Worm (Caenorhabditis elegans) whole organism, L1 larva: ENCODE data around the gene viro-2.

Experiments
- C34B4.2 ChIP-seq: sonication (generic microtip); optimal IDR thresholded peaks from 2 replicates; lab custom pipeline; 2017; ENCODE audit warnings: mild to moderate bottlenecking, missing genetic modification characterization, missing compliant biosample characterization
- aha-1 ChIP-seq: fragments of 150-350 bp; optimal IDR thresholded peaks from 2 replicates; lab custom pipeline; 2014; ENCODE audit warnings: missing biosample characterization, missing genetic modification characterization
- alr-1 ChIP-seq: fragments of 200-800 bp; sonication (Bioruptor generic); optimal IDR thresholded peaks from 2 replicates; lab custom pipeline; 2018; ENCODE audit warnings: borderline replicate concordance, mild to moderate bottlenecking, missing genetic modification characterization, missing compliant biosample characterization
- ama-1 ChIP-seq: fragments of 150-350 bp; optimal IDR thresholded peaks from 2 replicates; lab custom pipeline; 2014
- ceh-8 ChIP-seq: fragments of 200-800 bp; sonication (Bioruptor generic); optimal IDR thresholded peaks from 2 replicates; lab custom pipeline; 2018; ENCODE audit warnings: mild to moderate bottlenecking, missing genetic modification characterization, moderate library complexity, missing compliant biosample characterization
- ceh-82 ChIP-seq, 3 experiments: fragments of 150-350 bp in 1 of 3; sonication (generic microtip) in 2 of 3; optimal IDR thresholded peaks; 2 replicates each; lab custom pipeline; 2014 to 2017; ENCODE audit warnings: missing biosample characterization in 3 of 3, missing genetic modification characterization in 3 of 3
- ceh-88 ChIP-seq: fragments of 200-800 bp; sonication (Bioruptor generic); IDR thresholded peaks from 2 replicates; pipeline ENCODE4 v1.3.6; 2022; ENCODE audit warnings: missing genetic modification characterization, missing compliant biosample characterization
- ceh-90 ChIP-seq: sonication (generic microtip); optimal IDR thresholded peaks from 2 replicates; lab custom pipeline; 2016; ENCODE audit warnings: missing genetic modification characterization, missing compliant biosample characterization
- ces-1 ChIP-seq: fragments of 150-350 bp; optimal IDR thresholded peaks from 2 replicates; lab custom pipeline; 2014; ENCODE audit warnings: missing biosample characterization, missing genetic modification reagents, missing genetic modification characterization
- dsc-1 ChIP-seq: sonication (generic microtip); optimal IDR thresholded peaks from 2 replicates; lab custom pipeline; 2016; ENCODE audit warnings: mild to moderate bottlenecking, missing genetic modification characterization, missing compliant biosample characterization
- egl-13 ChIP-seq: sonication (generic microtip); optimal IDR thresholded peaks from 2 replicates; lab custom pipeline; 2016; ENCODE audit warnings: missing genotype, missing genetic modification reagents, missing genetic modification characterization, missing compliant biosample characterization
- egl-27 ChIP-seq, 2 experiments: fragments of 150-350 bp in 1 of 2; sonication (generic microtip); optimal IDR thresholded peaks; 3 replicates each; lab custom pipeline; 2017 to 2018; ENCODE audit warnings: missing biosample characterization in 2 of 2, missing genetic modification characterization in 2 of 2, missing genetic modification reagents in 2 of 2
- elt-2 ChIP-seq: sonication (generic microtip); optimal IDR thresholded peaks from 2 replicates; lab custom pipeline; 2016; ENCODE audit warnings: missing genetic modification characterization, mild to moderate bottlenecking, inconsistent platforms, missing compliant biosample characterization, missing genetic modification reagents
- fkh-10 ChIP-seq: sonication (generic microtip); optimal IDR thresholded peaks from 2 replicates; lab custom pipeline; 2017; ENCODE audit warnings: missing biosample characterization, missing genetic modification reagents, missing genetic modification characterization
- fkh-8 ChIP-seq: sonication (generic microtip); optimal IDR thresholded peaks from 2 replicates; lab custom pipeline; 2016; ENCODE audit warnings: mild to moderate bottlenecking, missing genetic modification characterization, missing compliant biosample characterization
- hlh-17 ChIP-seq: fragments of 200-800 bp; sonication (Bioruptor generic); optimal IDR thresholded peaks from 2 replicates; lab custom pipeline; 2018; ENCODE audit warnings: missing genetic modification characterization, mild to moderate bottlenecking, missing compliant biosample characterization, moderate library complexity, borderline replicate concordance
- hpl-2 ChIP-seq: fragments of 150-350 bp; optimal IDR thresholded peaks from 2 replicates; lab custom pipeline; 2014; ENCODE audit warnings: missing biosample characterization, missing genetic modification reagents, missing genetic modification characterization
- jun-1 ChIP-seq: fragments of 150-350 bp; optimal IDR thresholded peaks from 2 replicates; lab custom pipeline; 2014; ENCODE audit warnings: missing biosample characterization, missing genetic modification reagents, missing genetic modification characterization
- lin-35 ChIP-seq, 2 experiments: fragments of 150-350 bp; optimal IDR thresholded peaks; 2 replicates each; lab custom pipeline; 2014; ENCODE audit warnings: missing biosample characterization in 2 of 2, missing genetic modification characterization in 2 of 2, missing genetic modification reagents in 2 of 2
- lin-39 ChIP-seq: fragments of 150-350 bp; optimal IDR thresholded peaks from 2 replicates; lab custom pipeline; 2014; ENCODE audit warnings: missing biosample characterization, missing genetic modification reagents, missing genetic modification characterization
- mab-9 ChIP-seq: fragments of 200-800 bp; sonication (Bioruptor generic); IDR thresholded peaks from 2 replicates; pipeline ENCODE4 v1.3.6; 2022; ENCODE audit warnings: missing genetic modification reagents, missing genetic modification characterization, missing compliant biosample characterization
- mef-2 ChIP-seq: fragments of 150-350 bp; optimal IDR thresholded peaks from 2 replicates; lab custom pipeline; 2014; ENCODE audit warnings: missing biosample characterization, missing genetic modification characterization
- nhr-47 ChIP-seq: sonication (generic microtip); optimal IDR thresholded peaks from 2 replicates; lab custom pipeline; 2016; ENCODE audit warnings: mild to moderate bottlenecking, missing genetic modification characterization, moderate library complexity, missing compliant biosample characterization
- nhr-76 ChIP-seq: sonication (generic microtip); optimal IDR thresholded peaks from 2 replicates; lab custom pipeline; 2017; ENCODE audit warnings: missing biosample characterization, missing genetic modification characterization
- nhr-77 ChIP-seq: fragments of 150-350 bp; optimal IDR thresholded peaks from 2 replicates; lab custom pipeline; 2014; ENCODE audit warnings: missing biosample characterization, missing genetic modification characterization
- nhr-85 ChIP-seq: sonication (generic microtip); peaks from one replicate; lab custom pipeline; 2016; ENCODE audit warnings: missing genetic modification characterization, inconsistent platforms, missing compliant biosample characterization
- pag-3 ChIP-seq: sonication (generic microtip); optimal IDR thresholded peaks from 2 replicates; lab custom pipeline; 2017; ENCODE audit warnings: missing genetic modification characterization, mild to moderate bottlenecking, missing compliant biosample characterization, antibody characterized with exemption, borderline replicate concordance; ENCODE audit not compliant: insufficient read depth
- pax-3 ChIP-seq: fragments of 200-800 bp; sonication (Bioruptor generic); optimal IDR thresholded peaks from 2 replicates; lab custom pipeline; 2018; ENCODE audit warnings: mild to moderate bottlenecking, missing genetic modification characterization, moderate library complexity, missing compliant biosample characterization
- rnt-1 ChIP-seq: sonication (generic microtip); optimal IDR thresholded peaks from 2 replicates; lab custom pipeline; 2016; ENCODE audit warnings: mild to moderate bottlenecking, missing genetic modification characterization, moderate library complexity, missing compliant biosample characterization
- snpc-4 ChIP-seq: fragments of 150-350 bp; optimal IDR thresholded peaks from 2 replicates; lab custom pipeline; 2014; ENCODE audit warnings: missing biosample characterization, missing genetic modification characterization
- snu-23 ChIP-seq: sonication (generic microtip); optimal IDR thresholded peaks from 2 replicates; lab custom pipeline; 2016; ENCODE audit warnings: missing genetic modification characterization, missing compliant biosample characterization
- sptf-1 ChIP-seq: fragments of 150-350 bp; optimal IDR thresholded peaks from 2 replicates; lab custom pipeline; 2014; ENCODE audit warnings: missing biosample characterization, missing genetic modification characterization
- sup-37 ChIP-seq: fragments of 200-800 bp; sonication (Bioruptor generic); optimal IDR thresholded peaks from 2 replicates; lab custom pipeline; 2018; ENCODE audit warnings: mild to moderate bottlenecking, missing genetic modification characterization, missing compliant biosample characterization
- tlp-1 ChIP-seq: fragments of 150-350 bp; optimal IDR thresholded peaks from 2 replicates; lab custom pipeline; 2014; ENCODE audit warnings: missing biosample characterization, missing genetic modification characterization
- unc-130 ChIP-seq: fragments of 150-350 bp; optimal IDR thresholded peaks from 2 replicates; lab custom pipeline; 2017; ENCODE audit warnings: missing biosample characterization, missing genetic modification characterization, inconsistent platforms
- unc-30 ChIP-seq: sonication (generic microtip); optimal IDR thresholded peaks from 2 replicates; lab custom pipeline; 2017; ENCODE audit warnings: missing biosample characterization, missing genetic modification characterization
- unc-62 ChIP-seq: fragments of 150-350 bp; optimal IDR thresholded peaks from 2 replicates; lab custom pipeline; 2014; ENCODE audit warnings: missing biosample characterization, missing genetic modification reagents, missing genetic modification characterization
- unc-86 ChIP-seq: sonication (generic microtip); optimal IDR thresholded peaks from 2 replicates; lab custom pipeline; 2016; ENCODE audit warnings: missing genetic modification characterization, missing compliant biosample characterization
- vab-15 ChIP-seq: sonication (generic microtip); optimal IDR thresholded peaks from 2 replicates; lab custom pipeline; 2017; ENCODE audit warnings: missing genotype, mild to moderate bottlenecking, missing genetic modification characterization, missing compliant biosample characterization
- ztf-11 ChIP-seq, 2 experiments: sonication (generic microtip); optimal IDR thresholded peaks; 2 replicates each; lab custom pipeline; 2016 to 2017; ENCODE audit warnings: missing genetic modification characterization in 2 of 2, missing biosample characterization in 1 of 2, missing compliant biosample characterization in 1 of 2

viro-2 gene

DNA sequence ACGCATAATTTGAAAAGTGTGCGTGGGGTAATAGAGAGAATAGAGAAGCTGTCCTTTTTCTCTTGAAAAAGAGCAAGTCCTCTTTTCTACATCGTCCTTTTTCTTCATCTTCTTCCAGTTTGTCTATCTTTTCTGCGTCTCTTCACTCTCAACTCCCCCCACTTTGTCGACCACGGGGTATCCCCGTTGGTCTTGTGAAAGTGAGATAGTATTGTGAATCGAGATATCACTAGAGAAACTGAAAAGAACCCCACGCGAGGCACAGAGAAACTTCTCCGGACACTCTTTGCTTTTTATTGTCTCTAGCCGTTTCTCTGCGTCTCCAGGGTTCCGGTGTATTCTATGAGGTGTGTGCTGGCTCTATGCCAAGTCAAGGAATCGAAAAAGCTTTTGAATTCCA, 26.9 kb downstream of the viro-2 start (continued):
- peak; percentile 34 for TF ChIP-seq aha-1 (tag; lab: Kevin White, UChicago)
- TF ChIP-seq nhr-85 (tag; lab: Kevin White, UChicago) = peak; percentile 97
- TF ChIP-seq unc-62 (GFP tag; lab: Kevin White, UChicago) = no peak
- TF ChIP-seq C34B4.2 (tag; lab: Kevin White, UChicago) = no peak
- TF ChIP-seq egl-27 (tag; optimal IDR thresholded peaks at IDR 0.05; lab: Kevin White, UChicago) = peak; percentile 100
- peak; percentile 72 for TF ChIP-seq lin-39 (tag; lab: Kevin White, UChicago)
- no peak for TF ChIP-seq tlp-1 (tag; lab: Kevin White, UChicago)
- peak; percentile 90 for TF ChIP-seq rnt-1 (tag; lab: Kevin White, UChicago)
- TF ChIP-seq sptf-1 (tag; lab: Kevin White, UChicago) = no peak
- TF ChIP-seq sup-37 (GFP tag; lab: Kevin White, UChicago) = peak; percentile 41
- no peak for TF ChIP-seq mef-2 (tag; lab: Kevin White, UChicago)
- TF ChIP-seq alr-1 (tag; lab: Kevin White, UChicago) = no peak
- peak; percentile 97 for TF ChIP-seq snu-23 (GFP tag; lab: Kevin White, UChicago)
- peak in 1 of 2 experiments; percentile 43 for TF ChIP-seq ztf-11 (tag; optimal IDR thresholded peaks at IDR 0.05; lab: Kevin White, UChicago)
- TF ChIP-seq mab-9 = peak; percentile 82
- peak; percentile 80 for TF ChIP-seq elt-2 (tag; lab: Kevin White, UChicago)
- TF ChIP-seq nhr-77 (tag; lab: Kevin White, UChicago) = peak; percentile 86
- peak; percentile 82 for TF ChIP-seq egl-13 (tag; lab: Kevin White, UChicago)
- TF ChIP-seq unc-86 = peak; percentile 97
- TF ChIP-seq snpc-4 (tag; lab: Kevin White, UChicago) = peak; percentile 68
- TF ChIP-seq fkh-8 (tag; lab: Kevin White, UChicago) = peak; percentile 98
- no peak for TF ChIP-seq nhr-76 (tag; lab: Kevin White, UChicago)
- TF ChIP-seq ceh-90 = no peak
- peak; percentile 57 for TF ChIP-seq unc-130 (tag; lab: Kevin White, UChicago)
- TF ChIP-seq hpl-2 (GFP tag; lab: Kevin White, UChicago) = peak; percentile 75
- no peak for TF ChIP-seq pag-3 (tag; lab: Kevin White, UChicago)
- TF ChIP-seq unc-30 (tag; lab: Kevin White, UChicago) = no peak
- TF ChIP-seq ceh-88 (GFP tag; lab: Robert Waterston, UW) = peak; percentile 68
- peak; percentile 79 to 92 (median 89) for TF ChIP-seq ceh-82 (tag; optimal IDR thresholded peaks at IDR 0.05; lab: Kevin White, UChicago)
- TF ChIP-seq vab-15 (tag; lab: Kevin White, UChicago) = no peak
- TF ChIP-seq ces-1 (GFP tag; lab: Kevin White, UChicago) = no peak
- TF ChIP-seq, all 84 proteins: peak for 62

DNA sequence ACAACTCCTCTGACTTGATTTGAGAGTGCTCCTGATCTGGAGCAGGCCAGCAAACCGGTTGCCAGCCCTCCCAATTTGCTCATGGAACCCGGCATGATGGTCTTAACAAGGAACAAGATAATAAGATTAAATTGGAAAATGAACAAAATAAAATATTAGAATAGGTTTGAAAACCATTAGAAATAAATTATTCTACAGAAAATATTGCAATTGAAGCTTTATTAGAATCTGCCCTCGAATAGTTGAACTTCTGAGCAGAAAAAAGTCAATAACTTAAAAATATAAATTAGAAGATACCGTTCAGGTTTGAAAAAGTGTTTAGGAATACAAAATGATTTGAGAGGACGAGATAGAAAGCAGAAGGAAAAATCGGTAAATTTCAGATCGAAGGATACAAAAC, 30.0 kb downstream of the viro-2 start, which contains the start of gene nuo-4:
TSS of gene nuo-4 (minus strand) at position 101 of the 400 bp plus-strand sequence.
- no peak for TF ChIP-seq lin-35 (GFP tag; optimal IDR thresholded peaks at IDR 0.05; lab: Kevin White, UChicago)
- no peak for TF ChIP-seq dsc-1 (tag; lab: Kevin White, UChicago)
- no peak for TF ChIP-seq hlh-17 (GFP tag; lab: Kevin White, UChicago)
- TF ChIP-seq ama-1 = no peak
- no peak for TF ChIP-seq ceh-88 (GFP tag; lab: Robert Waterston, UW)
- TF ChIP-seq ceh-8 (GFP tag; lab: Kevin White, UChicago) = no peak
- no peak for TF ChIP-seq pax-3 (tag; lab: Kevin White, UChicago)
- no peak for TF ChIP-seq fkh-10 (GFP tag; lab: Kevin White, UChicago)
- no peak for TF ChIP-seq snpc-4 (tag; lab: Kevin White, UChicago)
- no peak for TF ChIP-seq pag-3 (tag; lab: Kevin White, UChicago)
- no peak for TF ChIP-seq jun-1
- TF ChIP-seq nhr-47 (tag; lab: Kevin White, UChicago) = no peak
